Fruit fly (Drosophila melanogaster) whole organism, prepupa: ENCODE measurements around the gene scyl.

ENCODE experiments used
- CG11762 ChIP-seq: fragments of 200-800 bp; sonication (Bioruptor generic); optimal IDR thresholded peaks from 3 replicates; lab custom pipeline; 2016; ENCODE audit warnings: missing biosample characterization, missing genetic modification characterization; ENCODE audit not compliant: insufficient read depth
- CG15336 ChIP-seq: fragments of 200-800 bp; sonication (Bioruptor generic); IDR thresholded peaks from 2 replicates; pipeline ENCODE4 v1.3.6; 2022; ENCODE audit warnings: missing biosample characterization, missing genetic modification characterization
- CG3032 ChIP-seq: fragments of 200-800 bp; optimal IDR thresholded peaks from 2 replicates; lab custom pipeline; 2019; ENCODE audit warnings: missing biosample characterization, mild to moderate bottlenecking, missing genetic modification characterization, moderate library complexity
- CG32006 ChIP-seq: fragments of 200-800 bp; sonication (Bioruptor generic); optimal IDR thresholded peaks from 3 replicates; lab custom pipeline; 2017; ENCODE audit warnings: missing biosample characterization, mild to moderate bottlenecking, missing genetic modification characterization
- CG34406 ChIP-seq: fragments of 200-800 bp; sonication (Bioruptor generic); optimal IDR thresholded peaks from 3 replicates; lab custom pipeline; 2016; ENCODE audit warnings: missing biosample characterization, missing genetic modification characterization
- CG3919 ChIP-seq: fragments of 200-800 bp; sonication (Bioruptor generic); optimal IDR thresholded peaks from 3 replicates; lab custom pipeline; 2016; ENCODE audit warnings: missing biosample characterization, missing genetic modification characterization
- Eip78C ChIP-seq: fragments of 200-800 bp; sonication (Bioruptor generic); peaks from one replicate; lab custom pipeline; 2016; ENCODE audit warnings: missing biosample characterization, missing genetic modification characterization
- Eip93F ChIP-seq: fragments of 200-800 bp; sonication (Bioruptor generic); optimal IDR thresholded peaks from 2 replicates; lab custom pipeline; 2016; ENCODE audit warnings: missing biosample characterization, mild to moderate bottlenecking, missing genetic modification characterization
- OdsH ChIP-seq: fragments of 200-800 bp; sonication (Bioruptor generic); optimal IDR thresholded peaks from 3 replicates; lab custom pipeline; 2016; ENCODE audit warnings: missing biosample characterization, missing genetic modification characterization
- Sox14 ChIP-seq: fragments of 200-800 bp; sonication (Bioruptor generic); optimal IDR thresholded peaks from 3 replicates; lab custom pipeline; 2016; ENCODE audit warnings: missing biosample characterization, missing genetic modification characterization
- achi ChIP-seq: fragments of 200-800 bp; sonication (Bioruptor generic); optimal IDR thresholded peaks from 3 replicates; lab custom pipeline; 2016; ENCODE audit warnings: missing biosample characterization, missing genetic modification characterization
- acj6 ChIP-seq: fragments of 200-800 bp; sonication (Bioruptor generic); optimal IDR thresholded peaks from 3 replicates; lab custom pipeline; 2016; ENCODE audit warnings: missing biosample characterization, missing genetic modification characterization
- net ChIP-seq: fragments of 200-800 bp; sonication (Bioruptor generic); optimal IDR thresholded peaks from 3 replicates; lab custom pipeline; 2016; ENCODE audit warnings: missing biosample characterization, missing genetic modification characterization
- svp ChIP-seq: fragments of 200-800 bp; sonication (Bioruptor generic); peaks from one replicate; lab custom pipeline; 2016; ENCODE audit warnings: missing biosample characterization, missing genetic modification characterization

dm6 chr3L:11260737-11261455 lies 8.8 kb downstream of the scyl start:
- TF ChIP-seq Sox14 (GFP tag; lab: Kevin White, UChicago): peak; percentile 58
- TF ChIP-seq net: no peak
- TF ChIP-seq CG3032 (tag; lab: Kevin White, UChicago): peak; percentile 53
- TF ChIP-seq OdsH (GFP tag; lab: Kevin White, UChicago): peak; percentile 64
- peak; percentile 63 for TF ChIP-seq CG34406 (GFP tag; lab: Kevin White, UChicago)
- TF ChIP-seq Eip78C (GFP tag; lab: Kevin White, UChicago): peak; percentile 90
- TF ChIP-seq acj6 (GFP tag; lab: Kevin White, UChicago): peak; percentile 62
- peak; percentile 69 for TF ChIP-seq CG15336 (GFP tag; lab: Robert Waterston, UW)
- TF ChIP-seq svp: peak; percentile 79
- peak; percentile 61 for TF ChIP-seq CG3919
- TF ChIP-seq CG11762 (GFP tag; lab: Kevin White, UChicago): no peak
- peak; percentile 28 for TF ChIP-seq Eip93F
- TF ChIP-seq CG32006 (GFP tag; lab: Kevin White, UChicago): no peak
- no peak for TF ChIP-seq achi
